Fruit fly (Drosophila melanogaster) whole organism, adult: Measurements from ENCODE around the gene CG14969.

ENCODE experiments used
- CG12768 ChIP-seq: fragments of 200-800 bp; sonication (Bioruptor generic); optimal IDR thresholded peaks from 2 replicates; lab custom pipeline; 2017; ENCODE audit warnings: missing biosample characterization, missing genetic modification characterization, mild to moderate bottlenecking, moderate library complexity, missing genetic modification reagents
- CG1620 ChIP-seq: fragments of 200-800 bp; sonication (Bioruptor generic); optimal IDR thresholded peaks from 2 replicates; lab custom pipeline; 2016; ENCODE audit warnings: missing biosample characterization, missing genetic modification characterization
- CG7045 ChIP-seq: fragments of 200-800 bp; sonication (Bioruptor generic); optimal IDR thresholded peaks from 2 replicates; lab custom pipeline; 2017; ENCODE audit warnings: missing biosample characterization, mild to moderate bottlenecking, missing genetic modification characterization
- Clk ChIP-seq: fragments of 200-800 bp; sonication (Bioruptor generic); optimal IDR thresholded peaks from 2 replicates; lab custom pipeline; 2017; ENCODE audit warnings: missing biosample characterization, missing genetic modification characterization
- Crg-1 ChIP-seq: fragments of 200-800 bp; sonication (Bioruptor generic); optimal IDR thresholded peaks from 2 replicates; lab custom pipeline; 2016; ENCODE audit warnings: missing biosample characterization, missing genetic modification characterization
- Hr96 ChIP-seq: fragments of 200-800 bp; sonication (Bioruptor generic); optimal IDR thresholded peaks from 2 replicates; lab custom pipeline; 2016; ENCODE audit warnings: missing biosample characterization, missing genetic modification characterization
- Mnt ChIP-seq: fragments of 200-800 bp; sonication (Bioruptor generic); optimal IDR thresholded peaks from 2 replicates; lab custom pipeline; 2016; ENCODE audit warnings: missing biosample characterization, mild to moderate bottlenecking, missing genetic modification characterization
- cnc ChIP-seq, 2 experiments: fragments of >200 bp; optimal IDR thresholded peaks; 2 replicates each; lab custom pipeline; 2017
- ovo ChIP-seq: fragments of 200-800 bp; sonication (Bioruptor generic); optimal IDR thresholded peaks from 2 replicates; lab custom pipeline; 2016; ENCODE audit warnings: missing biosample characterization, missing genetic modification characterization
- tj ChIP-seq: fragments of 200-800 bp; sonication (Bioruptor generic); optimal IDR thresholded peaks from 3 replicates; lab custom pipeline; 2017; ENCODE audit warnings: missing biosample characterization, mild to moderate bottlenecking, missing genetic modification characterization, moderate library complexity

DNA sequence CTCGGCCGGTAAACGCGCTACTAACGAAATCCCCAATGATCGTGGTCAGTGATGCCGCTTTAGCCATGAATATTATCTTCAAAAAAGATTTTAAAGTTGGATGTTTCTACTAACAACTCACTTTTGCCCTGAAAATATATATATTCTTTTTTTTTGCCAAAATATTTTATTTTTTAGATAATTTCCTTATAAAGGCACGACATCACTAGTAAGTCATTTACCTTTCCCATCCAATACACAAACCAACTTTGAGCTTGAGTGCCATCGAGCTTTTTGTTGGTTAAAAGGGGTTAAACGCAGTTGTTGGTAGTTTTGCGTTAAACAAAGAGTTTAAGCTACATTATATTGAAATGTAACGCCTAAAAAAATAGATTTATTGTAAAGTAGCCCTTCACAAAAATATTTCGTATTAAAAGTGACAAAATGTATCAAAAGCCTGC is 31.7 kb downstream of the CG14969 start, which contains the start of gene CG14968:
- TF ChIP-seq Clk (peak; percentile 86), Crg-1 (GFP tag; lab: Kevin White, UChicago) (peak; percentile 85), cnc (optimal IDR thresholded peaks at IDR 0.05; lab: Kevin White, UChicago) (no peak), Mnt (peak; percentile 62), CG1620 (GFP tag; lab: Kevin White, UChicago) (peak; percentile 80), ovo (GFP tag; lab: Kevin White, UChicago) (peak; percentile 65), CG7045 (peak; percentile 90), Hr96 (GFP tag; lab: Kevin White, UChicago) (peak; percentile 80), tj (GFP tag; lab: Kevin White, UChicago) (peak; percentile 56), CG12768 (GFP tag; lab: Kevin White, UChicago) (peak; percentile 92)
